Worm (Caenorhabditis elegans) whole organism, young adult: ENCODE data around the gene F16B3.3.

Experiments used
- B0261.1 ChIP-seq: sonication (generic microtip); optimal IDR thresholded peaks from 2 replicates; lab custom pipeline; 2016; ENCODE audit warnings: mild to moderate bottlenecking, missing genetic modification characterization, moderate library complexity, missing compliant biosample characterization
- D2030.7 ChIP-seq: fragments of 200-800 bp; sonication (Bioruptor generic); IDR thresholded peaks from 2 replicates; pipeline ENCODE4 v1.3.6; 2022; ENCODE audit warnings: missing genetic modification reagents, missing genetic modification characterization, missing compliant biosample characterization
- F10E7.11 ChIP-seq: sonication (generic microtip); optimal IDR thresholded peaks from 2 replicates; lab custom pipeline; 2017; ENCODE audit warnings: mild to moderate bottlenecking, missing genetic modification characterization, moderate library complexity, missing compliant biosample characterization
- F55B11.4 ChIP-seq: sonication (generic microtip); optimal IDR thresholded peaks from 2 replicates; lab custom pipeline; 2016; ENCODE audit warnings: missing compliant biosample characterization, missing genetic modification characterization, borderline replicate concordance; ENCODE audit not compliant: insufficient read depth
- Y53F4B.3 ChIP-seq: fragments of 200-800 bp; sonication (Bioruptor generic); IDR thresholded peaks from 2 replicates; pipeline ENCODE4 v1.3.6; 2022; ENCODE audit warnings: missing genetic modification reagents, missing genetic modification characterization, missing compliant biosample characterization
- aptf-3 ChIP-seq: fragments of 200-800 bp; sonication (Bioruptor generic); IDR thresholded peaks from 2 replicates; pipeline ENCODE4 v1.3.6; 2022; ENCODE audit warnings: missing genetic modification characterization, missing compliant biosample characterization
- athp-1 ChIP-seq: sonication (generic microtip); optimal IDR thresholded peaks from 2 replicates; lab custom pipeline; 2017; ENCODE audit warnings: mild to moderate bottlenecking, missing genetic modification characterization, missing compliant biosample characterization
- cebp-1 ChIP-seq, 2 experiments: fragments of 200-800 bp in 1 of 2; sonication (Bioruptor generic) in 1 of 2; sonication (generic microtip) in 1 of 2; IDR thresholded peaks in 1 of 2; optimal IDR thresholded peaks in 1 of 2; 2 replicates each; pipeline versions ENCODE4 v1.3.6 to Lab custom; 2017 to 2022; ENCODE audit warnings: missing compliant biosample characterization in 2 of 2, missing genetic modification characterization in 2 of 2, mild to moderate bottlenecking in 1 of 2, missing genetic modification reagents in 1 of 2, moderate library complexity in 1 of 2
- dox-1 ChIP-seq: fragments of 200-800 bp; sonication (Bioruptor generic); IDR thresholded peaks from 2 replicates; pipeline ENCODE4 v1.3.6; 2022; ENCODE audit warnings: missing genetic modification reagents, missing genetic modification characterization, missing compliant biosample characterization
- ekl-4 ChIP-seq: fragments of 200-800 bp; sonication (Bioruptor generic); IDR thresholded peaks from 2 replicates; pipeline ENCODE4 v1.3.6; 2022; ENCODE audit warnings: missing genetic modification reagents, missing genetic modification characterization, missing compliant biosample characterization
- gei-17 ChIP-seq: fragments of 200-800 bp; sonication (Bioruptor generic); optimal IDR thresholded peaks from 2 replicates; lab custom pipeline; 2018; ENCODE audit warnings: mild to moderate bottlenecking, missing genetic modification characterization, missing compliant biosample characterization
- him-1 ChIP-seq: sonication (generic microtip); optimal IDR thresholded peaks from 2 replicates; lab custom pipeline; 2016; ENCODE audit warnings: missing genotype, missing genetic modification reagents, missing genetic modification characterization, missing compliant biosample characterization
- hmg-1.2 ChIP-seq: fragments of 200-800 bp; sonication (Bioruptor generic); IDR thresholded peaks from 2 replicates; pipeline ENCODE4 v1.3.6; 2022; ENCODE audit warnings: missing genetic modification reagents, missing genetic modification characterization, missing compliant biosample characterization
- hsf-1 ChIP-seq: fragments of 200-800 bp; sonication (Bioruptor generic); IDR thresholded peaks from 2 replicates; pipeline ENCODE4 v1.3.6; 2022; ENCODE audit warnings: missing genetic modification reagents, missing genetic modification characterization, missing compliant biosample characterization
- lin-26 ChIP-seq: fragments of 200-800 bp; sonication (Bioruptor generic); IDR thresholded peaks from 2 replicates; pipeline ENCODE4 v1.3.6; 2022; ENCODE audit warnings: missing genetic modification reagents, missing genetic modification characterization, missing compliant biosample characterization
- lin-40 ChIP-seq: sonication (generic microtip); optimal IDR thresholded peaks from 2 replicates; lab custom pipeline; 2016; ENCODE audit warnings: missing genetic modification characterization, mild to moderate bottlenecking, missing compliant biosample characterization, missing genotype, missing genetic modification reagents
- mcd-1 ChIP-seq: fragments of 200-800 bp; sonication (Bioruptor generic); IDR thresholded peaks from 2 replicates; pipeline ENCODE4 v1.3.6; 2022; ENCODE audit warnings: missing genetic modification reagents, missing genetic modification characterization, missing compliant biosample characterization
- nfya-2 ChIP-seq: fragments of 200-800 bp; sonication (Bioruptor generic); IDR thresholded peaks from 2 replicates; pipeline ENCODE4 v1.3.6; 2022; ENCODE audit warnings: missing genetic modification reagents, missing genetic modification characterization, missing compliant biosample characterization
- nhr-120 ChIP-seq: fragments of 200-800 bp; sonication (Bioruptor generic); IDR thresholded peaks from 2 replicates; pipeline ENCODE4 v1.3.6; 2022; ENCODE audit warnings: missing genetic modification characterization, missing compliant biosample characterization
- nhr-80 ChIP-seq: sonication (generic microtip); optimal IDR thresholded peaks from 2 replicates; lab custom pipeline; 2016; ENCODE audit warnings: missing genetic modification characterization, missing compliant biosample characterization
- pha-4 ChIP-seq: fragments of 150-350 bp; sonication (generic microtip); optimal IDR thresholded peaks from 2 replicates; lab custom pipeline; 2014; ENCODE audit warnings: missing biosample characterization, missing genetic modification reagents, missing genetic modification characterization
- rpc-1 ChIP-seq, 2 experiments: fragments of 150-350 bp in 1 of 2; sonication (generic microtip) in 1 of 2; optimal IDR thresholded peaks; 2 replicates each; lab custom pipeline; 2014 to 2018; ENCODE audit warnings: missing biosample characterization in 1 of 2, missing genetic modification characterization in 1 of 2, missing genetic modification reagents in 1 of 2, missing genotype in 1 of 2
- sdz-38 ChIP-seq: sonication (generic microtip); optimal IDR thresholded peaks from 2 replicates; lab custom pipeline; 2016; ENCODE audit warnings: missing genotype, missing genetic modification characterization, missing compliant biosample characterization
- snpc-1.1 ChIP-seq: sonication (generic microtip); optimal IDR thresholded peaks from 2 replicates; lab custom pipeline; 2017; ENCODE audit warnings: missing genetic modification characterization, mild to moderate bottlenecking, missing compliant biosample characterization, antibody characterized with exemption, moderate library complexity, missing genotype, missing genetic modification reagents; ENCODE audit not compliant: insufficient read depth
- snpc-1.3 ChIP-seq: sonication (generic microtip); optimal IDR thresholded peaks from 2 replicates; lab custom pipeline; 2017; ENCODE audit warnings: missing genetic modification characterization, mild to moderate bottlenecking, missing compliant biosample characterization, antibody characterized with exemption, moderate library complexity, missing genotype, missing genetic modification reagents; ENCODE audit not compliant: insufficient read depth
- tbp1 ChIP-seq: fragments of 200-800 bp; sonication (Bioruptor generic); optimal IDR thresholded peaks from 2 replicates; lab custom pipeline; 2018; ENCODE audit warnings: mild to moderate bottlenecking, missing genetic modification characterization, missing compliant biosample characterization

Gene F16B3.3

DNA sequence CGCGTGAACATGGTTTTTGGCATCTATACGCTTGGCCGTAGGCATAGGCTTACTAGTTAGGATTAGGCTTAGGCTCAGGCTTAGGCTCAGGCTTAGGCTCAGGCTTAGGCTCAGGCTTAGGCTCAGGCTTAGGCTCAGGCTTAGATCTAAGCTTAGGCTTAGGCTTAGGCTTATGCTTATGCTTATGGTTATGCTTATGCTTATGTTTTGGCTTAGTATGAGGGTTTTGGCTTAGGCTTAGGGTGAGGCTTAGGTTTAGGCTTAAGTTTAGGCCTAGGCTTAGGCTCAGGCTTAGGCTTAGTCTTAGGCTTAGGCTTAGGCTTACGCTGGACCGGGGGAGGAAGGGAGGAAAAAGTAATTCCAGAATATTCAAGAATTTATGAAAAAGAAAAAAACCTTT is 11.9 kb downstream of the F16B3.3 start (continued):
- TF ChIP-seq hmg-1.2 (GFP tag; lab: Robert Waterston, UW) = no peak
- no peak for TF ChIP-seq snpc-1.3
- TF ChIP-seq athp-1 = no peak
- no peak for TF ChIP-seq gei-17
- no peak for TF ChIP-seq nhr-120 (GFP tag; lab: Robert Waterston, UW)
- TF ChIP-seq, all 124 proteins: peak for 0

DNA sequence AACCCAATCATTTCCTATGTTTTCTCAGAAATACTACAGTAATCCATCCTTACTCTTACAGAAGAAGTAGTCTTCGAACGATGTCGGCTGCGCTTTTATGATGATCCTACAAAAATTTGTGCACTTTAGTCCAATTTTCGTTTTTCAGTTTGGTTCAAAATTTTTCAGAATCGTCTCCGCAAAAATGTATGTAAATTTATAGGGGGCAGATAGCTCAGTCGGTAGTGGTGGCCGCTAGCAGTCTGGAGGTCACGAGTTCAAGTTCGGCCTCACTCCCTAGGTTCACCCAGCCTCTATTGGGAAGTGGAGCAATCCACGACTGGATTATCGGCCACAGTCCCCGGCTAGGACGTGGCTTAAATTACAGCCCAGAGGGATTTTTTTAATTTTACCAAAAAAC is 13.6 kb downstream of the F16B3.3 start:
- TF ChIP-seq B0261.1 = peak; percentile 47
- TF ChIP-seq tbp1 (GFP tag; lab: Kevin White, UChicago) = peak; percentile 79
- TF ChIP-seq aptf-3 = 0 out of 2 replicates have a peak, but pooled peaks have one; percentile 29
- 0 out of 2 replicates have a peak, but pooled peaks have one; percentile 17 for TF ChIP-seq ekl-4 (GFP tag; lab: Robert Waterston, UW)
- peak; percentile 42 for TF ChIP-seq rpc-1 (optimal IDR thresholded peaks at IDR 0.05; lab: Kevin White, UChicago)
- peak; percentile 72 for TF ChIP-seq rpc-1 (tag; optimal IDR thresholded peaks at IDR 0.05; lab: Kevin White, UChicago)
- 0 out of 2 replicates have a peak, but pooled peaks have one; percentile 37 for TF ChIP-seq D2030.7
- peak; percentile 36; the same call in 1 of the 2 replicates for TF ChIP-seq mcd-1 (GFP tag; lab: Robert Waterston, UW)
- peak; percentile 37; the same call in 1 of the 2 replicates for TF ChIP-seq lin-26 (GFP tag; lab: Robert Waterston, UW)
- TF ChIP-seq dox-1 (GFP tag; lab: Robert Waterston, UW) = 0 out of 2 replicates have a peak, but pooled peaks have one; percentile 37
- peak; percentile 7 for TF ChIP-seq him-1 (tag; lab: Kevin White, UChicago)

- TF ChIP-seq snpc-1.1 (tag; lab: Kevin White, UChicago) (no peak), nhr-120 (GFP tag; lab: Robert Waterston, UW) (no peak)
These were observed 15.6 kb downstream of the F16B3.3 start for ce11 chrV:1302090-1302489.

DNA sequence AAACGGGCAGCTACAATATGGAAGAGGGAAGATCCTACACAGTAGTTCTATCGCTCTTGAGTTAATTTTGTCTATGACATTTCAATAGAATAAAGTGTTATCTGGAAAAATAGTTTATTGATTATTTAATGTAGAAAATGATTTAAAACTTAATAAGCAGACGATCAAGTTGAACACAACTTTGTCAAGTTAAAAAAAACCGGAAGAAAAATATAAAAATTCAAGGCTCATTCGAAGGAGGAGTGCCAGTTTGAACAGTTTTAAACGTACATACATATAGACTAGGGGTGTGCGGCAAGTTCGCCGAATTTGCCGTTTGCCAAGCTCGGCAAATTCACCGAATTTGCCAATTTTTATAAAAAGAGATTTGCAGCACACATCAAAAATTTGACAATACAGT is 18.5 kb downstream of the F16B3.3 start, which contains the start of gene egl-2:
Gene egl-2 (minus strand): TSS at position 101 of the 400 bp plus-strand sequence.
- TF ChIP-seq F55B11.4 (tag; lab: Kevin White, UChicago) (no peak), F10E7.11 (tag; lab: Kevin White, UChicago) (no peak), lin-40 (tag; lab: Kevin White, UChicago) (no peak)
- TF ChIP-seq, all 124 proteins: peak for 0

DNA sequence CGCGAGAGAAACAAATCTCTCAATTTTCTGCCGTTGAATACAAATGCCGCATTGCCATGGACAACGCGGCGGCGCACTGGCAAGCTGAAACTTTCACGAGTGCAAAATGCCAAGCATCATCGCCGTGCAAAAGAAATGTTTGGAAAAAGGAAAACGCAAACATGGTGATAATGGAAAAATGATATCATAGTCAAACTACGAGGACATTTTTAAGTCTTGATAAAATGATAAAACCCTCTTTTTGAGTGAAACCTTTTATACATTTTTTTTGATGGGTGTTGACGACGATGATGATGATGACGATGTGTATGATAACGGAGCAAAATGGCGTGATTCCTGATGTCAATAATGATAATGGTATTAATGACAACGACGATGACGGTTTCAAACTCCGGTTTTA is 30.4 kb downstream of the F16B3.3 start:
- TF ChIP-seq sdz-38 = no peak
- no peak for TF ChIP-seq nfya-2 (GFP tag; lab: Robert Waterston, UW)
- TF ChIP-seq pha-4 (tag; lab: Kevin White, UChicago) = no peak
- peak; percentile 2 for TF ChIP-seq nhr-80 (tag; lab: Kevin White, UChicago)
- no peak for TF ChIP-seq F55B11.4 (tag; lab: Kevin White, UChicago)

- TF ChIP-seq dox-1 (GFP tag; lab: Robert Waterston, UW) = 0 out of 2 replicates have a peak, but pooled peaks have one; percentile 18
- TF ChIP-seq cebp-1 (GFP tag; IDR thresholded peaks at IDR 0.05; lab: Robert Waterston, UW) = no peak
- peak; percentile 82 for TF ChIP-seq cebp-1 (tag; optimal IDR thresholded peaks at IDR 0.05; lab: Kevin White, UChicago)
- peak; percentile 88 for TF ChIP-seq hmg-1.2 (GFP tag; lab: Robert Waterston, UW)
- no peak for TF ChIP-seq Y53F4B.3 (GFP tag; lab: Robert Waterston, UW)
These were observed 32.0 kb downstream of the F16B3.3 start, which contains the start of gene tank-1 for ce11 chrV:1285657-1286123. Gene tank-1 (minus strand): TSS chrV:1285707.

DNA sequence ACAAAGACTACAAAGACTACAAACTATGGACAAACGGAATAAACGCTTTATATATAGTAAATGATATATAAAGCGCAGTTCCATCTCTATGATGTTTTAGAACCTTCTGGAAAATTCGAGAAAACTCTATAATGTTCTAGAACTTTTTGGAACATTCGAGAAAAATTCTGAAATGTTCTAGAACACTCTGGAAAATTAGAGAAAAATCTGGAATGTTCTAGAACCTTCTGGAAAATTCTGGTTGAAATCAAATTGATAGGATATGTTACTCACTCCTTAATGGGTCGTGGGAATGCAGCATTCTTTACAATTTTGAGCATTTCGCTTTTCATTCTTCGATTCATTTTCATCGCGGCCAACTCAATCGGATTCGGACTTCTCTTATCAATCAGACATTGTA is 39.2 kb downstream of the F16B3.3 start:
- peak; percentile 35 for TF ChIP-seq rpc-1 (optimal IDR thresholded peaks at IDR 0.05; lab: Kevin White, UChicago)
- TF ChIP-seq rpc-1 (tag; optimal IDR thresholded peaks at IDR 0.05; lab: Kevin White, UChicago) = no peak
- TF ChIP-seq F55B11.4 (tag; lab: Kevin White, UChicago) = no peak
- peak; percentile 92 for TF ChIP-seq hsf-1 (GFP tag; lab: Robert Waterston, UW)
